Fruit fly (Drosophila melanogaster): ENCODE data around the gene CG15343.

The CG15343 gene

dm6 chrX:8231241-8232028 is 42.2 kb downstream of the CG15343 start (continued):
- TF ChIP-seq CG3032 (tag; optimal IDR thresholded peaks at IDR 0.05) (peak; percentile 29), CG9139 (GFP tag; optimal IDR thresholded peaks at IDR 0.05) (peak; percentile 54), CG6808 (GFP tag; optimal IDR thresholded peaks at IDR 0.05) (peak; percentile 34), Hr38 (GFP tag; optimal IDR thresholded peaks at IDR 0.05) (no peak), Sox15 (GFP tag; optimal IDR thresholded peaks at IDR 0.05) (no peak), Gug (GFP tag; IDR thresholded peaks at IDR 0.05) (no peak), Hr39 (GFP tag; optimal IDR thresholded peaks at IDR 0.05) (no peak), svp (GFP tag) (peak; percentile 57), Smox (GFP tag; optimal IDR thresholded peaks at IDR 0.05) (peak; percentile 14), ss (GFP tag; optimal IDR thresholded peaks at IDR 0.05) (peak; percentile 15 to 67)

dm6 chrX:8229918-8230699 is 43.5 kb downstream of the CG15343 start:
- peak; percentile 57 to 82 for TF ChIP-seq ss (GFP tag; optimal IDR thresholded peaks at IDR 0.05)
- TF ChIP-seq CG4318 (GFP tag; optimal IDR thresholded peaks at IDR 0.05) = no peak
- TF ChIP-seq CG34406 (GFP tag; optimal IDR thresholded peaks at IDR 0.05) = peak; percentile 49
- peak; percentile 26 for TF ChIP-seq Eip75B (GFP tag; optimal IDR thresholded peaks at IDR 0.05)
- no peak for TF ChIP-seq esn (GFP tag; optimal IDR thresholded peaks at IDR 0.05)
- TF ChIP-seq CG8119 (GFP tag; IDR thresholded peaks at IDR 0.05) = 0 out of 3 replicates have a peak, but pooled peaks have one; percentile 14
- peak; percentile 26 for TF ChIP-seq achi (GFP tag; optimal IDR thresholded peaks at IDR 0.05)
- no peak for TF ChIP-seq Hr39 (GFP tag; optimal IDR thresholded peaks at IDR 0.05)
- peak in 1 of 2 experiments; percentile 3 for TF ChIP-seq salr (GFP tag; optimal IDR thresholded peaks at IDR 0.05)
- TF ChIP-seq Hr38 (GFP tag; optimal IDR thresholded peaks at IDR 0.05) = no peak
- no peak for TF ChIP-seq Sox14 (GFP tag; optimal IDR thresholded peaks at IDR 0.05)
- TF ChIP-seq dac (GFP tag; optimal IDR thresholded peaks at IDR 0.05) = no peak
- peak; percentile 30 for TF ChIP-seq CG6276 (GFP tag; optimal IDR thresholded peaks at IDR 0.05)
- TF ChIP-seq CG6854 (GFP tag; optimal IDR thresholded peaks at IDR 0.05) = peak; percentile 20
- no peak for TF ChIP-seq Ets21C (GFP tag; optimal IDR thresholded peaks at IDR 0.05)
- no peak for TF ChIP-seq CG11902 (GFP tag; optimal IDR thresholded peaks at IDR 0.05)
- no peak for TF ChIP-seq fd85E (GFP tag; optimal IDR thresholded peaks at IDR 0.05)
- peak; percentile 66 for TF ChIP-seq CG6808 (GFP tag; optimal IDR thresholded peaks at IDR 0.05)
- TF ChIP-seq Ets96B (tag; optimal IDR thresholded peaks at IDR 0.05) = no peak
- TF ChIP-seq CG16779 (tag; optimal IDR thresholded peaks at IDR 0.05) = no peak
- peak; percentile 60 for TF ChIP-seq CG10631 (GFP tag; optimal IDR thresholded peaks at IDR 0.05)
- no peak for TF ChIP-seq Hr4 (GFP tag; optimal IDR thresholded peaks at IDR 0.05)
- TF ChIP-seq CG32006 (GFP tag; optimal IDR thresholded peaks at IDR 0.05) = peak; percentile 9
- no peak for TF ChIP-seq cyc (GFP tag; optimal IDR thresholded peaks at IDR 0.05)
- peak; percentile 15; the same call in 1 of the 2 replicates for TF ChIP-seq CG15336 (GFP tag; IDR thresholded peaks at IDR 0.05)
- peak; percentile 34 for TF ChIP-seq CG1621 (tag; optimal IDR thresholded peaks at IDR 0.05)
- peak; percentile 58 for TF ChIP-seq CG7368 (GFP tag; optimal IDR thresholded peaks at IDR 0.05)
- TF ChIP-seq OdsH (GFP tag; optimal IDR thresholded peaks at IDR 0.05) = peak; percentile 48
- TF ChIP-seq Sox15 (GFP tag; optimal IDR thresholded peaks at IDR 0.05) = no peak
- peak; percentile 2 for TF ChIP-seq CG11762 (GFP tag; optimal IDR thresholded peaks at IDR 0.05; ENCODE audit: insufficient read depth)
- peak; percentile 20 for TF ChIP-seq acj6 (GFP tag; optimal IDR thresholded peaks at IDR 0.05)
- peak; percentile 13 for TF ChIP-seq Blimp-1 (GFP tag; optimal IDR thresholded peaks at IDR 0.05)
- TF ChIP-seq CG9139 (GFP tag; optimal IDR thresholded peaks at IDR 0.05) = peak; percentile 45
- peak; percentile 30 for TF ChIP-seq CG3919 (GFP tag; optimal IDR thresholded peaks at IDR 0.05)
- peak; percentile 32 for TF ChIP-seq vri (GFP tag; optimal IDR thresholded peaks at IDR 0.05)
- TF ChIP-seq Lpt (GFP tag; optimal IDR thresholded peaks at IDR 0.05) = no peak
- TF ChIP-seq fd59A (GFP tag; optimal IDR thresholded peaks at IDR 0.05) = peak; percentile 13
- TF ChIP-seq pdm3 (GFP tag; optimal IDR thresholded peaks at IDR 0.05) = peak; percentile 39
- TF ChIP-seq topi (GFP tag; optimal IDR thresholded peaks at IDR 0.05) = peak; percentile 39
- no peak for TF ChIP-seq svp (GFP tag)
- no peak for TF ChIP-seq CG11294 (GFP tag; IDR thresholded peaks at IDR 0.05)
- TF ChIP-seq fkh (GFP tag; optimal IDR thresholded peaks at IDR 0.05) = peak; percentile 93
- no peak for TF ChIP-seq CG3032 (tag; optimal IDR thresholded peaks at IDR 0.05)
- TF ChIP-seq Gug (GFP tag; IDR thresholded peaks at IDR 0.05) = 0 out of 2 replicates have a peak, but pooled peaks have one; percentile 13

Data from whole organism, prepupa.